Fruit fly (Drosophila melanogaster): ENCODE results near the gene smg.

- no peak for TF ChIP-seq ey (GFP tag; optimal IDR thresholded peaks at IDR 0.05)
- no peak for TF ChIP-seq fru (GFP tag; optimal IDR thresholded peaks at IDR 0.05)
- TF ChIP-seq CG9705 (GFP tag; optimal IDR thresholded peaks at IDR 0.05): no peak
- TF ChIP-seq OdsH (GFP tag; optimal IDR thresholded peaks at IDR 0.05): no peak
- no peak for TF ChIP-seq dl (GFP tag; optimal IDR thresholded peaks at IDR 0.05; ENCODE audit: insufficient read depth in 1 of 2, partially characterized antibody in 2 of 2)
- no peak for TF ChIP-seq Hr78 (GFP tag; optimal IDR thresholded peaks at IDR 0.05)
- no peak for TF ChIP-seq Jra (GFP tag; optimal IDR thresholded peaks at IDR 0.05)
- TF ChIP-seq pan (optimal IDR thresholded peaks at IDR 0.05): no peak
- no peak for TF ChIP-seq Vsx2 (GFP tag; optimal IDR thresholded peaks at IDR 0.05; ENCODE audit: partially characterized antibody)
- TF ChIP-seq Myc (optimal IDR thresholded peaks at IDR 0.05): no peak
- TF ChIP-seq br (GFP tag; optimal IDR thresholded peaks at IDR 0.05): no peak
- TF ChIP-seq CG32264 (GFP tag; optimal IDR thresholded peaks at IDR 0.05): no peak
Measured at dm6 chr3L:9046274-9046673, 48.5 kb upstream of the smg start.
